Worm (Caenorhabditis elegans): Measurements from ENCODE around the gene K08F9.4.
A peak's percentile ranks its signal among the peaks of the same experiment; 100 is the strongest.
"Not testable (repeated sequence)": the region's sequence is repeated elsewhere in the genome, so short reads cannot be mapped to it uniquely, and the experiment has no call there.

K08F9.4 gene

ce11 chrV:15143798-15144197 is at the start of gene K08F9.4:
Gene K08F9.4, plus strand, starts transcription at chrV:15144019.
- peak; percentile 64 for TF ChIP-seq W03F9.2 (tag; optimal IDR thresholded peaks at IDR 0.05)
- no peak for TF ChIP-seq dao-5 (tag; optimal IDR thresholded peaks at IDR 0.05)

- no peak for TF ChIP-seq dao-5 (tag; optimal IDR thresholded peaks at IDR 0.05)
Measured at ce11 chrV:15094749-15095148, 49.1 kb upstream of the K08F9.4 start, which contains the start of gene srx-78. Gene srx-78, plus strand, starts transcription at chrV:15095049.

ce11 chrV:15099447-15099846 is 44.4 kb upstream of the K08F9.4 start, which contains the start of gene C01G10.1:
Gene C01G10.1, plus strand, starts transcription at chrV:15099747.
- TF ChIP-seq him-1 (tag; optimal IDR thresholded peaks at IDR 0.05), result no peak
- no peak for TF ChIP-seq dao-5 (tag; optimal IDR thresholded peaks at IDR 0.05)
- no peak for TF ChIP-seq W03F9.2 (tag; optimal IDR thresholded peaks at IDR 0.05)

ce11 chrV:15105893-15106598 is 37.8 kb upstream of the K08F9.4 start, which contains the start of gene C01G10.14:
Gene C01G10.14, minus strand, starts transcription at chrV:15105943.
- not testable (repeated sequence) for TF ChIP-seq W03F9.2, dao-5, him-1 (tag; optimal IDR thresholded peaks at IDR 0.05)

ce11 chrV:15109260-15109659 is 34.6 kb upstream of the K08F9.4 start, which contains the start of gene Y75B12A.2:
Gene Y75B12A.2, plus strand, starts transcription at chrV:15109560.
- no peak for TF ChIP-seq him-1 (tag; optimal IDR thresholded peaks at IDR 0.05)
- no peak for TF ChIP-seq dao-5 (tag; optimal IDR thresholded peaks at IDR 0.05)
- TF ChIP-seq W03F9.2 (tag; optimal IDR thresholded peaks at IDR 0.05), result no peak

- TF ChIP-seq dao-5 (tag; optimal IDR thresholded peaks at IDR 0.05) (no peak), him-1 (tag; optimal IDR thresholded peaks at IDR 0.05) (no peak), W03F9.2 (tag; optimal IDR thresholded peaks at IDR 0.05) (no peak)
Measured at ce11 chrV:15111660-15112059, 32.2 kb upstream of the K08F9.4 start, which contains the start of gene T01G5.7. Gene T01G5.7, plus strand, starts transcription at chrV:15111960.

ce11 chrV:15113992-15114391 is 29.8 kb upstream of the K08F9.4 start, which contains the start of gene T01G5.6:
Gene T01G5.6, minus strand, starts transcription at chrV:15114092.
- TF ChIP-seq dao-5 (tag; optimal IDR thresholded peaks at IDR 0.05) (no peak), W03F9.2 (tag; optimal IDR thresholded peaks at IDR 0.05) (no peak), him-1 (tag; optimal IDR thresholded peaks at IDR 0.05) (no peak)

ce11 chrV:15115968-15116367 is 27.9 kb upstream of the K08F9.4 start, which contains the start of gene T01G5.8:
Gene T01G5.8, plus strand, starts transcription at chrV:15116268.
- TF ChIP-seq W03F9.2, him-1, dao-5 (tag; optimal IDR thresholded peaks at IDR 0.05): not testable (repeated sequence)

- TF ChIP-seq dao-5 (tag; optimal IDR thresholded peaks at IDR 0.05) (no peak), W03F9.2 (tag; optimal IDR thresholded peaks at IDR 0.05) (no peak), him-1 (tag; optimal IDR thresholded peaks at IDR 0.05) (no peak)
Measured at ce11 chrV:15119517-15119916, 24.3 kb upstream of the K08F9.4 start, which contains the start of gene flor-1. Gene flor-1, minus strand, starts transcription at chrV:15119617.

ce11 chrV:15125162-15125561 is 18.7 kb upstream of the K08F9.4 start, which contains the start of gene ugt-30:
Gene ugt-30, minus strand, starts transcription at chrV:15125262.
- TF ChIP-seq dao-5, W03F9.2, him-1 (tag; optimal IDR thresholded peaks at IDR 0.05): not testable (repeated sequence)

ce11 chrV:15127413-15127812 is 16.4 kb upstream of the K08F9.4 start, which contains the start of gene srj-27:
Gene srj-27, minus strand, starts transcription at chrV:15127513.
- TF ChIP-seq dao-5 (tag; optimal IDR thresholded peaks at IDR 0.05) (no peak), him-1 (tag; optimal IDR thresholded peaks at IDR 0.05) (no peak), W03F9.2 (tag; optimal IDR thresholded peaks at IDR 0.05) (no peak)

- TF ChIP-seq him-1 (tag; optimal IDR thresholded peaks at IDR 0.05) (no peak), W03F9.2 (tag; optimal IDR thresholded peaks at IDR 0.05) (no peak), dao-5 (tag; optimal IDR thresholded peaks at IDR 0.05) (no peak)
Measured at ce11 chrV:15127955-15128354, 15.9 kb upstream of the K08F9.4 start, which contains the start of gene srr-7. Gene srr-7, plus strand, starts transcription at chrV:15128255.

ce11 chrV:15132423-15132822 is 11.4 kb upstream of the K08F9.4 start, which contains the start of gene str-171:
Gene str-171, minus strand, starts transcription at chrV:15132523.
- TF ChIP-seq W03F9.2 (tag; optimal IDR thresholded peaks at IDR 0.05) (no peak), him-1 (tag; optimal IDR thresholded peaks at IDR 0.05) (no peak), dao-5 (tag; optimal IDR thresholded peaks at IDR 0.05) (no peak)

ce11 chrV:15133812-15134211 is 10.0 kb upstream of the K08F9.4 start:
- TF ChIP-seq dao-5 (tag; optimal IDR thresholded peaks at IDR 0.05) (no peak), him-1 (tag; optimal IDR thresholded peaks at IDR 0.05) (no peak), W03F9.2 (tag; optimal IDR thresholded peaks at IDR 0.05) (no peak)
